Fruit fly (Drosophila melanogaster): ENCODE measurements around the gene promL.

promL gene

DNA sequence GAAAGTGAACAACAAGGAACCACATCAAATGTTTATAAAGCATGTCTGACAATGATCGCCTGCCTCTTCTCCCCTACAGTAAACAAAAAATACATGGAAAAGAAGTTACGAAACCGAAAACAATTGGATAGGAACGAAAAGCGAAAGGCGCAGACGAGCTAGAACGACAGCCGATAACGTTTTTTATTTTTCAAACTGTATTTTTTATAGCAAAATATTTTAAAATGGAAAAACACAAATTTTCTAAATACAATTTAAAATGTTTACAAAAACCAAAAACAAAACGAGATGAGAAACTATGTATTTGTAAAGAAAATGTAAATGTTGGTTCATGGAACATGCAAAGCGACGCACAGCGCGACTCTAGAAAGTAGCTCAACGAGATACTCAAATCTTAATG is 38.5 kb downstream of the promL start:
- TF ChIP-seq rgr (GFP tag; optimal IDR thresholded peaks at IDR 0.05) (no peak), brk (GFP tag; optimal IDR thresholded peaks at IDR 0.05) (no peak), HLH106 (tag; optimal IDR thresholded peaks at IDR 0.05) (no peak), Mio (GFP tag; optimal IDR thresholded peaks at IDR 0.05) (no peak), Hr83 (GFP tag; optimal IDR thresholded peaks at IDR 0.05; ENCODE audit: poor library complexity, severe bottlenecking) (no peak), sage (GFP tag; optimal IDR thresholded peaks at IDR 0.05) (no peak), Hr78 (GFP tag; optimal IDR thresholded peaks at IDR 0.05) (no peak), sv (GFP tag; optimal IDR thresholded peaks at IDR 0.05) (no peak), GATAd (GFP tag; optimal IDR thresholded peaks at IDR 0.05) (no peak), psq (GFP tag; optimal IDR thresholded peaks at IDR 0.05) (no peak), fru (GFP tag; optimal IDR thresholded peaks at IDR 0.05) (no peak), Hnf4 (GFP tag; optimal IDR thresholded peaks at IDR 0.05) (no peak), OdsH (GFP tag; optimal IDR thresholded peaks at IDR 0.05) (no peak), Jra (GFP tag; optimal IDR thresholded peaks at IDR 0.05) (no peak), dmrt93B (GFP tag; optimal IDR thresholded peaks at IDR 0.05) (no peak)

- TF ChIP-seq rgr (GFP tag; optimal IDR thresholded peaks at IDR 0.05): peak; percentile 27
- no peak for TF ChIP-seq tai (GFP tag; optimal IDR thresholded peaks at IDR 0.05)
- no peak for TF ChIP-seq fru (GFP tag; optimal IDR thresholded peaks at IDR 0.05)
- peak; percentile 38 for TF ChIP-seq OdsH (GFP tag; optimal IDR thresholded peaks at IDR 0.05)
- TF ChIP-seq Hr83 (GFP tag; optimal IDR thresholded peaks at IDR 0.05; ENCODE audit: poor library complexity, severe bottlenecking): peak; percentile 35
- peak; percentile 35 for TF ChIP-seq h (GFP tag; optimal IDR thresholded peaks at IDR 0.05)
- no peak for TF ChIP-seq Rel (GFP tag; optimal IDR thresholded peaks at IDR 0.05)
- peak; percentile 79 for TF ChIP-seq Rel (tag; optimal IDR thresholded peaks at IDR 0.05)
- TF ChIP-seq CG32264 (GFP tag; optimal IDR thresholded peaks at IDR 0.05): no peak
- peak; percentile 18 for TF ChIP-seq br (GFP tag; optimal IDR thresholded peaks at IDR 0.05)
- no peak for TF ChIP-seq sage (GFP tag; optimal IDR thresholded peaks at IDR 0.05)
Measured at dm6 chr3L:3083329-3084083, 44.0 kb downstream of the promL start.

DNA sequence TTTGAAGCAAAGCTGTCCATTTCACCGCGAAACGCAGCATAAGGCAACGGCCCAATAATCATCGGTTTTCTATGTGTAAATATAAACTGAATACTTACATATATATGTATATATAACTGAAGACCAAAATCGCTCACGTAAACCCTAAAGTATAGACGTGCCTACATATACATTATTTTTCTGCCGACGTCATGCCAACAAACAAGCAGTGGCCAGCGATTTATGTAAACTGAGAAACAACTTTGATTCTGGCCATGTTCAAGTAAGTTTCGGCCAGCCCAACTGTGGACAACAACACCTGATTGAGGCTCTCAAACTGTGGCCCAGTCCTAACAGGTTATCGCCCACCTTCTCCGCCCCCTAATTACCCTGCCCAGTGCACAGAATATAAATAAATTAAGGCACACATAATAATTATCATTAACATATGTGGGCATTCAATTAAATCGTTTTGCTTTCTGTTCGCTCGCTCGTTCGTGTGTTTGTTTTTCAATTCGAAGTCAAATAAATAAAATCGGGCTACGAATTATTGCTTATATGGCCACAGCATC is 45.5 kb downstream of the promL start:
- TF ChIP-seq GATAd (GFP tag; optimal IDR thresholded peaks at IDR 0.05) (no peak), Vsx2 (GFP tag; optimal IDR thresholded peaks at IDR 0.05; ENCODE audit: partially characterized antibody) (peak; percentile 49), woc (GFP tag; optimal IDR thresholded peaks at IDR 0.05) (no peak), Mio (GFP tag; optimal IDR thresholded peaks at IDR 0.05) (no peak), Rel (GFP tag; optimal IDR thresholded peaks at IDR 0.05) (peak; percentile 40), Rel (tag; optimal IDR thresholded peaks at IDR 0.05) (no peak)

dm6 chr3L:3081146-3081872 is 46.2 kb downstream of the promL start:
- TF ChIP-seq usp (GFP tag; optimal IDR thresholded peaks at IDR 0.05): no peak
- TF ChIP-seq dmrt93B (GFP tag; optimal IDR thresholded peaks at IDR 0.05): peak; percentile 91
- TF ChIP-seq Myc (optimal IDR thresholded peaks at IDR 0.05): peak; percentile 55
- peak; percentile 84 for TF ChIP-seq Dif (GFP tag; optimal IDR thresholded peaks at IDR 0.05; ENCODE audit: partially characterized antibody)
- TF ChIP-seq Sp1 (GFP tag; optimal IDR thresholded peaks at IDR 0.05): peak; percentile 98
- TF ChIP-seq Rel (GFP tag; optimal IDR thresholded peaks at IDR 0.05): peak; percentile 98
- peak; percentile 95 for TF ChIP-seq Rel (tag; optimal IDR thresholded peaks at IDR 0.05)
- TF ChIP-seq tai (GFP tag; optimal IDR thresholded peaks at IDR 0.05): peak; percentile 95
- TF ChIP-seq sv (GFP tag; optimal IDR thresholded peaks at IDR 0.05): peak; percentile 99
- TF ChIP-seq N (GFP tag; optimal IDR thresholded peaks at IDR 0.05): no peak
- peak; percentile 99 for TF ChIP-seq rgr (GFP tag; optimal IDR thresholded peaks at IDR 0.05)
- TF ChIP-seq woc (GFP tag; optimal IDR thresholded peaks at IDR 0.05): peak; percentile 98
- TF ChIP-seq jim (GFP tag; optimal IDR thresholded peaks at IDR 0.05): no peak
- TF ChIP-seq OdsH (GFP tag; optimal IDR thresholded peaks at IDR 0.05): peak; percentile 99
- peak; percentile 99 for TF ChIP-seq ey (GFP tag; optimal IDR thresholded peaks at IDR 0.05)
- TF ChIP-seq Vsx2 (GFP tag; optimal IDR thresholded peaks at IDR 0.05; ENCODE audit: partially characterized antibody): no peak
- peak; percentile 81 for TF ChIP-seq Hr83 (GFP tag; optimal IDR thresholded peaks at IDR 0.05; ENCODE audit: poor library complexity, severe bottlenecking)
- no peak for TF ChIP-seq pan (optimal IDR thresholded peaks at IDR 0.05)
- peak; percentile 99 for TF ChIP-seq h (GFP tag; optimal IDR thresholded peaks at IDR 0.05)
- peak; percentile 91 for TF ChIP-seq GATAd (GFP tag; optimal IDR thresholded peaks at IDR 0.05)
- TF ChIP-seq fru (GFP tag; optimal IDR thresholded peaks at IDR 0.05): peak; percentile 99
- TF ChIP-seq Jra (GFP tag; optimal IDR thresholded peaks at IDR 0.05): peak; percentile 97
- no peak for TF ChIP-seq Hr78 (GFP tag; optimal IDR thresholded peaks at IDR 0.05)
- TF ChIP-seq CG32264 (GFP tag; optimal IDR thresholded peaks at IDR 0.05): peak; percentile 97
- TF ChIP-seq dsf (GFP tag; optimal IDR thresholded peaks at IDR 0.05; ENCODE audit: borderline replicate concordance): peak; percentile 96
- peak; percentile 96 to 99 for TF ChIP-seq foxo (GFP tag; optimal IDR thresholded peaks at IDR 0.05)
- no peak for TF ChIP-seq Abd-B (GFP tag; optimal IDR thresholded peaks at IDR 0.05)
- TF ChIP-seq sage (GFP tag; optimal IDR thresholded peaks at IDR 0.05): peak; percentile 99
- TF ChIP-seq CG9705 (GFP tag; optimal IDR thresholded peaks at IDR 0.05): peak; percentile 94
- peak; percentile 98 for TF ChIP-seq psq (GFP tag; optimal IDR thresholded peaks at IDR 0.05)
- TF ChIP-seq Dfd (GFP tag; optimal IDR thresholded peaks at IDR 0.05): no peak
- TF ChIP-seq Mio (GFP tag; optimal IDR thresholded peaks at IDR 0.05): peak; percentile 87
- TF ChIP-seq dl (GFP tag; optimal IDR thresholded peaks at IDR 0.05; ENCODE audit: insufficient read depth in 1 of 2, partially characterized antibody in 2 of 2): peak; percentile 59 to 76

All from whole organism, wandering third instar larva.